Fruit fly (Drosophila melanogaster): Measurements from ENCODE around the gene CG13023.

Gene CG13023

dm6 chr3L:16975638-16976528 lies 48.6 kb upstream of the CG13023 start (continued):
- peak; percentile 34 for TF ChIP-seq Drgx (GFP tag; IDR thresholded peaks at IDR 0.05)
- TF ChIP-seq twi (tag; optimal IDR thresholded peaks at IDR 0.05), result no peak
- no peak for TF ChIP-seq hth (optimal IDR thresholded peaks at IDR 0.05)
- peak; percentile 31; the same call in 1 of the 2 replicates for TF ChIP-seq Atf6 (GFP tag; IDR thresholded peaks at IDR 0.05)
- TF ChIP-seq insv (GFP tag; optimal IDR thresholded peaks at IDR 0.05), result no peak
- no peak for TF ChIP-seq slp2 (GFP tag; optimal IDR thresholded peaks at IDR 0.05)
- TF ChIP-seq Deaf1 (tag; optimal IDR thresholded peaks at IDR 0.05), result peak; percentile 76
- no peak for TF ChIP-seq Hmx (GFP tag; optimal IDR thresholded peaks at IDR 0.05)
- peak; percentile 29 for TF ChIP-seq oc (tag; optimal IDR thresholded peaks at IDR 0.05)
- TF ChIP-seq CG31365 (tag; optimal IDR thresholded peaks at IDR 0.05), result no peak
- peak; percentile 24; the same call in 1 of the 2 replicates for TF ChIP-seq vvl (GFP tag; IDR thresholded peaks at IDR 0.05)
- TF ChIP-seq ci (GFP tag; IDR thresholded peaks at IDR 0.05), result peak; percentile 73; the same call in 2 of the 3 replicates
- TF ChIP-seq C15 (GFP tag; IDR thresholded peaks at IDR 0.05), result no peak
- TF ChIP-seq CG5953 (GFP tag; IDR thresholded peaks at IDR 0.05), result peak; percentile 37; the same call in 1 of the 2 replicates
- no peak for TF ChIP-seq btn (GFP tag; optimal IDR thresholded peaks at IDR 0.05)
- TF ChIP-seq bsh (GFP tag; optimal IDR thresholded peaks at IDR 0.05), result peak in 1 of 2 experiments; percentile 77
- no peak for TF ChIP-seq CG6765 (GFP tag; optimal IDR thresholded peaks at IDR 0.05)
- no peak for TF ChIP-seq CG10959 (GFP tag; IDR thresholded peaks at IDR 0.05)
- no peak for TF ChIP-seq scrt (GFP tag; optimal IDR thresholded peaks at IDR 0.05)
- TF ChIP-seq CG32532 (GFP tag; IDR thresholded peaks at IDR 0.05), result peak; percentile 16; the same call in 1 of the 2 replicates
- TF ChIP-seq CG2120 (GFP tag; optimal IDR thresholded peaks at IDR 0.05), result no peak
- TF ChIP-seq CG9609 (GFP tag; optimal IDR thresholded peaks at IDR 0.05), result no peak
- TF ChIP-seq Dll (GFP tag; IDR thresholded peaks at IDR 0.05; ENCODE audit: partially characterized antibody), result no peak
- TF ChIP-seq Ptx1 (GFP tag; IDR thresholded peaks at IDR 0.05), result no peak
- TF ChIP-seq ind (GFP tag; optimal IDR thresholded peaks at IDR 0.05), result no peak
- TF ChIP-seq CG11723 (GFP tag; optimal IDR thresholded peaks at IDR 0.05), result no peak
- TF ChIP-seq CG18476 (GFP tag; optimal IDR thresholded peaks at IDR 0.05), result no peak
- peak; percentile 38 for TF ChIP-seq CG14710 (tag; optimal IDR thresholded peaks at IDR 0.05)
- peak; percentile 32 for TF ChIP-seq Sox100B (GFP tag; optimal IDR thresholded peaks at IDR 0.05)
- TF ChIP-seq fd3F (GFP tag; optimal IDR thresholded peaks at IDR 0.05), result no peak
- TF ChIP-seq CG7963 (GFP tag; IDR thresholded peaks at IDR 0.05; ENCODE audit: partially characterized antibody), result no peak
- TF ChIP-seq CG2202 (tag; optimal IDR thresholded peaks at IDR 0.05), result no peak
- no peak for TF ChIP-seq CG31388 (GFP tag; optimal IDR thresholded peaks at IDR 0.05)
- peak; percentile 28 for TF ChIP-seq dmrt11E (tag; optimal IDR thresholded peaks at IDR 0.05)
- TF ChIP-seq pfk (GFP tag; optimal IDR thresholded peaks at IDR 0.05), result no peak
- TF ChIP-seq stc (GFP tag; IDR thresholded peaks at IDR 0.05), result peak; percentile 28; the same call in 1 of the 2 replicates
- TF ChIP-seq org-1 (GFP tag; optimal IDR thresholded peaks at IDR 0.05), result no peak
- TF ChIP-seq Opbp (GFP tag; IDR thresholded peaks at IDR 0.05; ENCODE audit: partially characterized antibody), result 0 out of 3 replicates have a peak, but pooled peaks have one; percentile 30
- peak; percentile 33 for TF ChIP-seq nmo (GFP tag; optimal IDR thresholded peaks at IDR 0.05)
- no peak for TF ChIP-seq CG6272 (GFP tag; IDR thresholded peaks at IDR 0.05)
- 0 out of 2 replicates have a peak, but pooled peaks have one; percentile 25 for TF ChIP-seq CG4360 (GFP tag; IDR thresholded peaks at IDR 0.05)
